Fruit fly (Drosophila melanogaster) whole organism, embryonic: ENCODE data around the gene Ctr1B.
A peak's percentile ranks its signal among the peaks of the same experiment; 100 is the strongest.

ENCODE experiments used
- Abd-B ChIP-seq: fragments of 200-800 bp; sonication (Bioruptor generic); optimal IDR thresholded peaks from 2 replicates; lab custom pipeline; 2018; ENCODE audit warnings: missing biosample characterization, mild to moderate bottlenecking, missing genetic modification characterization, moderate library complexity
- Bdp1 ChIP-seq: fragments of 200-800 bp; sonication (Bioruptor generic); optimal IDR thresholded peaks from 3 replicates; lab custom pipeline; 2016; ENCODE audit warnings: missing biosample characterization, missing genetic modification characterization
- Bgb ChIP-seq: fragments of 200-800 bp; sonication (Bioruptor generic); IDR thresholded peaks from 2 replicates; pipeline ENCODE4 v1.3.6; 2022; ENCODE audit warnings: missing biosample characterization, missing genetic modification characterization; ENCODE audit not compliant: partially characterized antibody
- CG10267 ChIP-seq: fragments of 200-800 bp; sonication (Bioruptor generic); optimal IDR thresholded peaks from 2 replicates; lab custom pipeline; 2018; ENCODE audit warnings: missing biosample characterization, mild to moderate bottlenecking, missing genetic modification characterization, moderate library complexity
- CG10565 ChIP-seq: fragments of 200-800 bp; sonication (Bioruptor generic); optimal IDR thresholded peaks from 3 replicates; lab custom pipeline; 2016; ENCODE audit warnings: missing biosample characterization, mild to moderate bottlenecking, missing genetic modification characterization
- CG11093 ChIP-seq: fragments of 200-800 bp; sonication (Bioruptor generic); IDR thresholded peaks from 3 replicates; pipeline ENCODE4 v1.3.6; 2022; ENCODE audit warnings: missing biosample characterization, missing genetic modification characterization
- CG12659 ChIP-seq: fragments of 200-800 bp; sonication (Bioruptor generic); optimal IDR thresholded peaks from 3 replicates; lab custom pipeline; 2017; ENCODE audit warnings: mild to moderate bottlenecking, missing biosample characterization, missing genetic modification reagents, missing genetic modification characterization
- CG14710 ChIP-seq: fragments of 200-800 bp; sonication (Bioruptor generic); optimal IDR thresholded peaks from 3 replicates; lab custom pipeline; 2019; ENCODE audit warnings: missing biosample characterization, mild to moderate bottlenecking, missing genetic modification characterization, moderate library complexity
- CG14860 ChIP-seq: fragments of 200-800 bp; sonication (Bioruptor generic); IDR thresholded peaks from 3 replicates; pipeline ENCODE4 v1.3.6; 2022; ENCODE audit warnings: missing biosample characterization, missing genetic modification characterization; ENCODE audit not compliant: partially characterized antibody
- CG17186 ChIP-seq: fragments of 200-800 bp; sonication (Bioruptor generic); optimal IDR thresholded peaks from 3 replicates; lab custom pipeline; 2017; ENCODE audit warnings: missing biosample characterization, missing genetic modification reagents, missing genetic modification characterization
- CG17829 ChIP-seq: fragments of 200-800 bp; optimal IDR thresholded peaks from 2 replicates; lab custom pipeline; 2019; ENCODE audit warnings: missing biosample characterization, mild to moderate bottlenecking, missing genetic modification characterization, moderate library complexity
- CG31441 ChIP-seq: fragments of 200-800 bp; sonication (Bioruptor generic); IDR thresholded peaks from 2 replicates; pipeline ENCODE4 v1.3.6; 2022; ENCODE audit warnings: missing biosample characterization, missing genetic modification characterization
- CG42726 ChIP-seq: fragments of 200-800 bp; sonication (Bioruptor generic); IDR thresholded peaks from 2 replicates; pipeline ENCODE4 v1.3.6; 2022; ENCODE audit warnings: missing biosample characterization, missing genetic modification characterization; ENCODE audit not compliant: partially characterized antibody
- CG4820 ChIP-seq: fragments of 200-800 bp; sonication (Bioruptor generic); optimal IDR thresholded peaks from 3 replicates; lab custom pipeline; 2016; ENCODE audit warnings: missing biosample characterization, missing genetic modification characterization
- CG5180 ChIP-seq: fragments of 200-800 bp; sonication (Bioruptor generic); optimal IDR thresholded peaks from 3 replicates; lab custom pipeline; 2017; ENCODE audit warnings: missing biosample characterization, missing genetic modification characterization, mild to moderate bottlenecking, moderate library complexity, missing genetic modification reagents
- CG6654 ChIP-seq: fragments of 200-800 bp; sonication (Bioruptor generic); optimal IDR thresholded peaks from 2 replicates; lab custom pipeline; 2017; ENCODE audit warnings: missing biosample characterization, mild to moderate bottlenecking, missing genetic modification characterization
- CG8765 ChIP-seq: fragments of 200-800 bp; sonication (Bioruptor generic); IDR thresholded peaks from 2 replicates; pipeline ENCODE4 v1.3.6; 2022; ENCODE audit warnings: missing biosample characterization, missing genetic modification characterization
- CG9727 ChIP-seq: fragments of 200-800 bp; sonication (Bioruptor generic); optimal IDR thresholded peaks from 3 replicates; lab custom pipeline; 2017; ENCODE audit warnings: missing biosample characterization, mild to moderate bottlenecking, missing genetic modification characterization
- CoRest ChIP-seq: fragments of 200-800 bp; sonication (Bioruptor generic); optimal IDR thresholded peaks from 3 replicates; lab custom pipeline; 2018; ENCODE audit warnings: missing biosample characterization, mild to moderate bottlenecking, missing genetic modification characterization, moderate library complexity
- HmgZ ChIP-seq: fragments of 200-800 bp; sonication (Bioruptor generic); optimal IDR thresholded peaks from 2 replicates; lab custom pipeline; 2018; ENCODE audit warnings: missing biosample characterization, mild to moderate bottlenecking, missing genetic modification characterization
- Med ChIP-seq: fragments of 200-800 bp; sonication (Bioruptor generic); peaks from one replicate; lab custom pipeline; 2016; ENCODE audit warnings: missing biosample characterization, missing genetic modification characterization, mild to moderate bottlenecking, inconsistent platforms, moderate library complexity
- Neu2 ChIP-seq: fragments of 200-800 bp; sonication (Bioruptor generic); optimal IDR thresholded peaks from 3 replicates; lab custom pipeline; 2016; ENCODE audit warnings: missing biosample characterization, missing genetic modification characterization, borderline replicate concordance
- Oli ChIP-seq: fragments of 200-800 bp; sonication (Bioruptor generic); optimal IDR thresholded peaks from 2 replicates; lab custom pipeline; 2018; ENCODE audit warnings: missing biosample characterization, mild to moderate bottlenecking, missing genetic modification characterization, moderate library complexity
- Taf1 ChIP-seq: fragments of 200-800 bp; sonication (Bioruptor generic); IDR thresholded peaks from 2 replicates; pipeline ENCODE4 v1.3.6; 2022; ENCODE audit warnings: missing biosample characterization, missing genetic modification characterization
- amos ChIP-seq: fragments of 200-800 bp; sonication (Bioruptor generic); IDR thresholded peaks from 2 replicates; pipeline ENCODE4 v1.3.6; 2022; ENCODE audit warnings: missing biosample characterization, missing genetic modification characterization; ENCODE audit not compliant: partially characterized antibody
- bbx ChIP-seq: fragments of 200-800 bp; sonication (Bioruptor generic); IDR thresholded peaks from 2 replicates; pipeline ENCODE4 v1.3.6; 2022; ENCODE audit warnings: missing biosample characterization, missing genetic modification characterization; ENCODE audit not compliant: partially characterized antibody
- ci ChIP-seq: fragments of 200-800 bp; sonication (Bioruptor generic); IDR thresholded peaks from 3 replicates; pipeline ENCODE4 v1.3.6; 2022; ENCODE audit warnings: missing biosample characterization, missing genetic modification characterization
- da ChIP-seq: fragments of 200-800 bp; sonication (Bioruptor generic); optimal IDR thresholded peaks from 2 replicates; lab custom pipeline; 2016; ENCODE audit warnings: missing biosample characterization, missing genetic modification characterization
- esg ChIP-seq: fragments of 200-800 bp; sonication (Bioruptor generic); conservative IDR thresholded peaks from 2 replicates; pipeline ENCODE4 v1.3.6; 2022; ENCODE audit warnings: missing biosample characterization, missing genetic modification characterization
- grau ChIP-seq: fragments of 200-800 bp; optimal IDR thresholded peaks from 3 replicates; lab custom pipeline; 2019; ENCODE audit warnings: missing biosample characterization, mild to moderate bottlenecking, missing genetic modification characterization, moderate library complexity
- hth ChIP-seq: fragments of >200 bp; optimal IDR thresholded peaks from 2 replicates; lab custom pipeline; 2017; ENCODE audit warnings: inconsistent platforms
- kah ChIP-seq: fragments of 200-800 bp; sonication (Bioruptor generic); optimal IDR thresholded peaks from 2 replicates; lab custom pipeline; 2018; ENCODE audit warnings: missing biosample characterization, mild to moderate bottlenecking, missing genetic modification characterization
- ken ChIP-seq: fragments of 200-800 bp; sonication (Bioruptor generic); IDR thresholded peaks from 3 replicates; pipeline ENCODE4 v1.3.6; 2022; ENCODE audit warnings: missing biosample characterization, missing genetic modification characterization
- mam ChIP-seq: fragments of 200-800 bp; sonication (Bioruptor generic); optimal IDR thresholded peaks from 3 replicates; lab custom pipeline; 2016; ENCODE audit warnings: missing biosample characterization, missing genetic modification characterization
- pan ChIP-seq, 4 experiments: fragments of >200 bp in 3 of 4; fragments of 200-800 bp in 1 of 4; sonication (Bioruptor generic) in 1 of 4; optimal IDR thresholded peaks in 3 of 4; IDR thresholded peaks in 1 of 4; 2 replicates each; pipeline versions ENCODE4 v1.3.6 to Lab custom; 2017 to 2022; ENCODE audit warnings: missing biosample characterization in 2 of 4, missing genetic modification characterization in 2 of 4, mixed read lengths in 1 of 4
- pzg ChIP-seq: fragments of 200-800 bp; sonication (Bioruptor generic); optimal IDR thresholded peaks from 3 replicates; lab custom pipeline; 2018; ENCODE audit warnings: missing biosample characterization, mild to moderate bottlenecking, missing genetic modification characterization, moderate library complexity
- sens ChIP-seq: fragments of 200-800 bp; sonication (Bioruptor generic); peaks from one replicate; lab custom pipeline; 2016; ENCODE audit warnings: missing biosample characterization, missing genetic modification characterization
- slou ChIP-seq: fragments of 200-800 bp; sonication (Bioruptor generic); optimal IDR thresholded peaks from 3 replicates; lab custom pipeline; 2016; ENCODE audit warnings: missing biosample characterization, missing genetic modification characterization
- so ChIP-seq: fragments of 200-800 bp; sonication (Bioruptor generic); IDR thresholded peaks from 3 replicates; pipeline ENCODE4 v1.3.6; 2022; ENCODE audit warnings: missing biosample characterization, missing genetic modification characterization
- sqz ChIP-seq: fragments of 200-800 bp; sonication (Bioruptor generic); optimal IDR thresholded peaks from 3 replicates; lab custom pipeline; 2018; ENCODE audit warnings: missing biosample characterization, mild to moderate bottlenecking, missing genetic modification characterization
- tio ChIP-seq: fragments of 200-800 bp; sonication (Bioruptor generic); optimal IDR thresholded peaks from 2 replicates; lab custom pipeline; 2017; ENCODE audit warnings: missing biosample characterization, missing genetic modification characterization, inconsistent platforms
- tll ChIP-seq, 2 experiments: fragments of 200-800 bp in 1 of 2; fragments of >200 bp in 1 of 2; sonication (Bioruptor generic) in 1 of 2; optimal IDR thresholded peaks; 2 replicates each; lab custom pipeline; 2017 to 2019; ENCODE audit warnings: missing biosample characterization in 2 of 2, missing genetic modification characterization in 2 of 2, mild to moderate bottlenecking in 1 of 2, moderate library complexity in 1 of 2
- wek ChIP-seq: fragments of 200-800 bp; sonication (Bioruptor generic); optimal IDR thresholded peaks from 3 replicates; lab custom pipeline; 2018; ENCODE audit warnings: missing biosample characterization, mild to moderate bottlenecking, missing genetic modification characterization, moderate library complexity
- yki ChIP-seq: fragments of >200 bp; optimal IDR thresholded peaks from 3 replicates; lab custom pipeline; 2018
- zen2 ChIP-seq: fragments of 200-800 bp; sonication (Bioruptor generic); IDR thresholded peaks from 3 replicates; pipeline ENCODE4 v1.3.6; 2022; ENCODE audit warnings: missing biosample characterization, missing genetic modification characterization; ENCODE audit not compliant: partially characterized antibody
- zfh1 ChIP-seq: fragments of 200-800 bp; sonication (Bioruptor generic); IDR thresholded peaks from 3 replicates; pipeline ENCODE4 v1.3.6; 2022; ENCODE audit warnings: missing biosample characterization, missing genetic modification characterization

The Ctr1B gene

dm6 chr3R:8310678-8311077 is 6.7 kb upstream of the Ctr1B start, which contains the start of gene CG11693:
Gene CG11693 (minus strand): TSS chr3R:8310778.
- peak; percentile 1 for TF ChIP-seq Med (GFP tag; lab: Kevin White, UChicago)
- TF ChIP-seq CG10565 (GFP tag; lab: Kevin White, UChicago), result no peak
- no peak for TF ChIP-seq Bdp1 (GFP tag; lab: Kevin White, UChicago)
- no peak for TF ChIP-seq Bgb (GFP tag; lab: Robert Waterston, UW)
- no peak for TF ChIP-seq so
- TF ChIP-seq CG17829 (tag; lab: Kevin White, UChicago), result no peak
- TF ChIP-seq wek (GFP tag; lab: Kevin White, UChicago), result no peak
- TF ChIP-seq CG42726, result no peak
- no peak for TF ChIP-seq ken (GFP tag; lab: Robert Waterston, UW)
- TF ChIP-seq, all 482 proteins: peak for 1

dm6 chr3R:8312037-8312436 is 5.4 kb upstream of the Ctr1B start, which contains the start of the genes CG11694 and CG11698:
Gene CG11694 (minus strand): TSS chr3R:8312137.
Gene CG11698 (plus strand): TSS chr3R:8312188.
- TF ChIP-seq sens, result peak; percentile 52
- TF ChIP-seq hth, result no peak
- no peak for TF ChIP-seq zfh1 (GFP tag; lab: Robert Waterston, UW)
- TF ChIP-seq, all 482 proteins: peak for 1

dm6 chr3R:8313038-8313437 is 4.4 kb upstream of the Ctr1B start, which contains the start of gene CG7483:
Gene CG7483 (plus strand): TSS chr3R:8313208.
- TF ChIP-seq CG10267 (tag; lab: Kevin White, UChicago) (peak; percentile 48), mam (no peak), CG6654 (GFP tag; lab: Kevin White, UChicago) (no peak), CG8765 (GFP tag; lab: Robert Waterston, UW) (no peak), esg (GFP tag; lab: Robert Waterston, UW) (no peak), tio (GFP tag; lab: Kevin White, UChicago) (no peak), CG42726 (0 out of 2 replicates have a peak, but pooled peaks have one; percentile 39), CG12659 (GFP tag; lab: Kevin White, UChicago) (peak; percentile 42), Taf1 (GFP tag; lab: Robert Waterston, UW) (no peak), tll (GFP tag; optimal IDR thresholded peaks at IDR 0.05; lab: Kevin White, UChicago) (peak in 1 of 2 experiments; percentile 18), sqz (GFP tag; lab: Kevin White, UChicago) (peak; percentile 81), kah (GFP tag; lab: Kevin White, UChicago) (no peak), slou (GFP tag; lab: Kevin White, UChicago) (no peak), Oli (tag; lab: Kevin White, UChicago) (no peak), CG11093 (GFP tag; lab: Robert Waterston, UW) (no peak), CG14860 (GFP tag; lab: Robert Waterston, UW) (peak; percentile 74; the same call in 2 of the 3 replicates), CG31441 (0 out of 2 replicates have a peak, but pooled peaks have one; percentile 18), CG14710 (tag; lab: Kevin White, UChicago) (peak; percentile 55), CG17186 (GFP tag; lab: Kevin White, UChicago) (no peak), CG4820 (no peak), da (no peak), ci (GFP tag; lab: Robert Waterston, UW) (0 out of 3 replicates have a peak, but pooled peaks have one; percentile 20), pan (optimal IDR thresholded peaks at IDR 0.05; lab: Kevin White, UChicago) (no peak), pan (GFP tag; optimal IDR thresholded peaks at IDR 0.05 in 1 of 2, IDR thresholded peaks at IDR 0.05 in 1 of 2) (peak in 1 of 2 experiments; percentile 5), CG5180 (GFP tag; lab: Kevin White, UChicago) (no peak), Abd-B (no peak), pzg (GFP tag; lab: Kevin White, UChicago) (peak; percentile 76), bbx (GFP tag; lab: Robert Waterston, UW) (peak; percentile 84), HmgZ (tag; lab: Kevin White, UChicago) (no peak), amos (peak; percentile 86), Neu2 (GFP tag; lab: Kevin White, UChicago) (no peak), CoRest (tag; lab: Kevin White, UChicago) (peak; percentile 10), CG9727 (GFP tag; lab: Kevin White, UChicago) (no peak), grau (tag; lab: Kevin White, UChicago) (peak; percentile 0), zen2 (GFP tag; lab: Robert Waterston, UW) (peak; percentile 75; the same call in 2 of the 3 replicates), yki (lab: Kevin White, UChicago) (no peak)
